Fruit fly (Drosophila melanogaster) whole organism, wandering third instar larva: ENCODE measurements around the gene CG31681.

ENCODE experiments used
- CG9705 ChIP-seq: fragments of 200-800 bp; sonication (Bioruptor generic); optimal IDR thresholded peaks from 2 replicates; lab custom pipeline; 2018; ENCODE audit warnings: missing biosample characterization, mild to moderate bottlenecking, missing genetic modification characterization
- Dfd ChIP-seq: fragments of >200 bp; optimal IDR thresholded peaks from 2 replicates; lab custom pipeline; 2017; ENCODE audit warnings: missing biosample characterization, missing genetic modification characterization
- GATAd ChIP-seq: sonication (Bioruptor generic); optimal IDR thresholded peaks from 2 replicates; lab custom pipeline; 2016; ENCODE audit warnings: missing biosample characterization, missing genetic modification characterization
- Hr78 ChIP-seq: fragments of >200 bp; optimal IDR thresholded peaks from 2 replicates; lab custom pipeline; 2017; ENCODE audit warnings: missing biosample characterization, missing genetic modification characterization
- Mio ChIP-seq: sonication (Bioruptor generic); optimal IDR thresholded peaks from 2 replicates; lab custom pipeline; 2016; ENCODE audit warnings: missing biosample characterization, missing genetic modification characterization
- Sp1 ChIP-seq: fragments of 200-800 bp; sonication (Bioruptor generic); optimal IDR thresholded peaks from 3 replicates; lab custom pipeline; 2019; ENCODE audit warnings: missing biosample characterization, mild to moderate bottlenecking, missing genetic modification characterization, moderate library complexity
- Vsx2 ChIP-seq: fragments of 200-300, 225-300 bp; sonication (Bioruptor generic); optimal IDR thresholded peaks from 2 replicates; lab custom pipeline; 2018; ENCODE audit warnings: missing biosample characterization, missing genetic modification characterization; ENCODE audit not compliant: partially characterized antibody
- br ChIP-seq: fragments of 200-800 bp; sonication (Bioruptor generic); optimal IDR thresholded peaks from 2 replicates; lab custom pipeline; 2016; ENCODE audit warnings: missing biosample characterization, missing genetic modification characterization
- dl ChIP-seq, 2 experiments: fragments of 175-275, 200-275 bp in 1 of 2; fragments of 200-275 bp in 1 of 2; sonication (Bioruptor generic); optimal IDR thresholded peaks; lab custom pipeline; 2018; ENCODE audit warnings: mild to moderate bottlenecking in 2 of 2, missing biosample characterization in 2 of 2, missing genetic modification characterization in 2 of 2, moderate library complexity in 2 of 2; ENCODE audit not compliant: partially characterized antibody in 2 of 2, insufficient read depth in 1 of 2
- dmrt93B ChIP-seq: fragments of 200-800 bp; sonication (Bioruptor generic); optimal IDR thresholded peaks from 2 replicates; lab custom pipeline; 2018; ENCODE audit warnings: missing biosample characterization, mild to moderate bottlenecking, missing genetic modification characterization
- foxo ChIP-seq, 2 experiments: fragments of 200-800 bp; sonication (Bioruptor generic); optimal IDR thresholded peaks; 2 replicates in 1 of 2; 3 replicates in 1 of 2; lab custom pipeline; 2016 to 2017; ENCODE audit warnings: missing biosample characterization in 2 of 2, missing genetic modification characterization in 2 of 2
- pan ChIP-seq: fragments of >200 bp; optimal IDR thresholded peaks from 2 replicates; lab custom pipeline; 2017
- sv ChIP-seq: fragments of 200-800 bp; sonication (Bioruptor generic); optimal IDR thresholded peaks from 3 replicates; lab custom pipeline; 2016; ENCODE audit warnings: missing biosample characterization, missing genetic modification characterization
- woc ChIP-seq: sonication (Bioruptor generic); optimal IDR thresholded peaks from 2 replicates; lab custom pipeline; 2016; ENCODE audit warnings: missing biosample characterization, mild to moderate bottlenecking, missing genetic modification characterization

dm6 chr2L:2254950-2255349 lies 31.7 kb downstream of the CG31681 start, which contains the start of gene Send1:
- TF ChIP-seq woc (GFP tag; lab: Kevin White, UChicago) (no peak), pan (no peak), Sp1 (GFP tag; lab: Kevin White, UChicago) (no peak), dmrt93B (no peak), CG9705 (GFP tag; lab: Kevin White, UChicago) (no peak), Mio (no peak), br (GFP tag; lab: Kevin White, UChicago) (no peak), Dfd (no peak), dl (GFP tag; optimal IDR thresholded peaks at IDR 0.05; lab: Kevin White, UChicago; ENCODE audit: insufficient read depth in 1 of 2, partially characterized antibody in 2 of 2) (no peak), Vsx2 (GFP tag; lab: Kevin White, UChicago) (no peak), foxo (GFP tag; optimal IDR thresholded peaks at IDR 0.05; lab: Kevin White, UChicago) (no peak), GATAd (GFP tag; lab: Kevin White, UChicago) (no peak), Hr78 (GFP tag; lab: Kevin White, UChicago) (no peak), sv (GFP tag; lab: Kevin White, UChicago) (no peak)
